Fruit fly (Drosophila melanogaster): ENCODE measurements around the gene CG15563.

Gene CG15563

dm6 chr3R:31218997-31219992 is 12.8 kb downstream of the CG15563 start, which contains the start of gene ATPsynC (continued):
- no peak for TF ChIP-seq bab2 (GFP tag; optimal IDR thresholded peaks at IDR 0.05)
- TF ChIP-seq br (optimal IDR thresholded peaks at IDR 0.05): no peak
- TF ChIP-seq CG34376 (GFP tag; optimal IDR thresholded peaks at IDR 0.05): peak; percentile 82
- TF ChIP-seq esg (GFP tag; conservative IDR thresholded peaks at IDR 0.05): no peak
- peak; percentile 12 for TF ChIP-seq D (optimal IDR thresholded peaks at IDR 0.05)
- TF ChIP-seq D (GFP tag; optimal IDR thresholded peaks at IDR 0.05): no peak
- no peak for TF ChIP-seq Dip3 (GFP tag; optimal IDR thresholded peaks at IDR 0.05)
- TF ChIP-seq CG10431 (GFP tag; optimal IDR thresholded peaks at IDR 0.05): peak; percentile 54
- no peak for TF ChIP-seq cad (GFP tag; optimal IDR thresholded peaks at IDR 0.05)
- peak; percentile 75 for TF ChIP-seq Fer1 (GFP tag; optimal IDR thresholded peaks at IDR 0.05)
- TF ChIP-seq zfh2 (GFP tag; optimal IDR thresholded peaks at IDR 0.05): peak; percentile 16
- TF ChIP-seq Sin3A (optimal IDR thresholded peaks at IDR 0.05): peak; percentile 79
- TF ChIP-seq dm (GFP tag; optimal IDR thresholded peaks at IDR 0.05): peak; percentile 39
- TF ChIP-seq CG14710 (tag; optimal IDR thresholded peaks at IDR 0.05): peak; percentile 79
- TF ChIP-seq tin (GFP tag; optimal IDR thresholded peaks at IDR 0.05): peak; percentile 31
- TF ChIP-seq CG6272 (GFP tag; IDR thresholded peaks at IDR 0.05): peak; percentile 34; the same call in 1 of the 2 replicates
- no peak for TF ChIP-seq bowl (GFP tag; IDR thresholded peaks at IDR 0.05)
- peak; percentile 58 for TF ChIP-seq Antp (GFP tag; optimal IDR thresholded peaks at IDR 0.05)
- TF ChIP-seq jigr1 (GFP tag; IDR thresholded peaks at IDR 0.05): no peak
- TF ChIP-seq yki (optimal IDR thresholded peaks at IDR 0.05): peak; percentile 15
- no peak for TF ChIP-seq CG34422 (GFP tag; IDR thresholded peaks at IDR 0.05)
- peak; percentile 41 for TF ChIP-seq Mad (GFP tag; optimal IDR thresholded peaks at IDR 0.05)
- peak; percentile 61 for TF ChIP-seq nau (GFP tag; optimal IDR thresholded peaks at IDR 0.05)
- peak; percentile 23 to 24 for TF ChIP-seq Hr51 (GFP tag; optimal IDR thresholded peaks at IDR 0.05)
- TF ChIP-seq CG3065 (GFP tag; optimal IDR thresholded peaks at IDR 0.05): peak; percentile 19
- TF ChIP-seq pb (GFP tag; optimal IDR thresholded peaks at IDR 0.05): peak; percentile 51
- TF ChIP-seq C15 (GFP tag; IDR thresholded peaks at IDR 0.05): no peak
- TF ChIP-seq pnt (GFP tag; optimal IDR thresholded peaks at IDR 0.05): no peak
- TF ChIP-seq CG9437 (GFP tag; optimal IDR thresholded peaks at IDR 0.05): peak; percentile 5
- no peak for TF ChIP-seq tna (GFP tag; IDR thresholded peaks at IDR 0.05; ENCODE audit: partially characterized antibody)
- TF ChIP-seq BEAF-32 (GFP tag; optimal IDR thresholded peaks at IDR 0.05): peak; percentile 71
- no peak for TF ChIP-seq fd96Cb (tag; optimal IDR thresholded peaks at IDR 0.05)
- peak; percentile 61 for TF ChIP-seq CG13296 (GFP tag; optimal IDR thresholded peaks at IDR 0.05)
- peak; percentile 62 for TF ChIP-seq Hand (GFP tag; optimal IDR thresholded peaks at IDR 0.05)
- TF ChIP-seq CG11560 (tag; IDR thresholded peaks at IDR 0.05): no peak
- no peak for TF ChIP-seq CG2889 (GFP tag; IDR thresholded peaks at IDR 0.05)
- peak; percentile 96 for TF ChIP-seq Med (GFP tag)
- no peak for TF ChIP-seq CG5180 (GFP tag; optimal IDR thresholded peaks at IDR 0.05)
- no peak for TF ChIP-seq H2.0 (GFP tag; IDR thresholded peaks at IDR 0.05)
- peak; percentile 49 for TF ChIP-seq CG17385 (GFP tag; optimal IDR thresholded peaks at IDR 0.05)
- peak in 1 of 2 experiments; percentile 86 for TF ChIP-seq Eip74EF (GFP tag; optimal IDR thresholded peaks at IDR 0.05)
- TF ChIP-seq dmrt11E (tag; optimal IDR thresholded peaks at IDR 0.05): no peak
- TF ChIP-seq Nf-YB (GFP tag; optimal IDR thresholded peaks at IDR 0.05): peak; percentile 1
- TF ChIP-seq Myb (GFP tag; optimal IDR thresholded peaks at IDR 0.05): peak; percentile 55
- TF ChIP-seq sqz (GFP tag; optimal IDR thresholded peaks at IDR 0.05): no peak
- TF ChIP-seq CG17328 (GFP tag; IDR thresholded peaks at IDR 0.05): no peak
- TF ChIP-seq Hr3 (GFP tag; optimal IDR thresholded peaks at IDR 0.05): no peak
- TF ChIP-seq CG10209 (GFP tag; optimal IDR thresholded peaks at IDR 0.05): peak; percentile 34
- peak; percentile 47 for TF ChIP-seq bcd (GFP tag; optimal IDR thresholded peaks at IDR 0.05)
- no peak for TF ChIP-seq corto (GFP tag; optimal IDR thresholded peaks at IDR 0.05)

All from whole organism, embryonic.